Worm (Caenorhabditis elegans) whole organism, young adult: ENCODE data around the gene cdk-1.

Experiments
- F57A8.1 ChIP-seq: fragments of 200-800 bp; sonication (Bioruptor generic); optimal IDR thresholded peaks from 2 replicates; lab custom pipeline; 2018; ENCODE audit warnings: mild to moderate bottlenecking, missing genetic modification characterization, moderate library complexity, missing compliant biosample characterization
- K12H6.12 ChIP-seq: fragments of 200-800 bp; sonication (Bioruptor generic); optimal IDR thresholded peaks from 2 replicates; lab custom pipeline; 2018; ENCODE audit warnings: mild to moderate bottlenecking, missing genetic modification characterization, missing compliant biosample characterization
- nfyb-1 ChIP-seq: fragments of 200-800 bp; sonication (Bioruptor generic); IDR thresholded peaks from 2 replicates; pipeline ENCODE4 v1.3.6; 2022; ENCODE audit warnings: missing genetic modification reagents, missing genetic modification characterization, missing compliant biosample characterization
- pha-4 ChIP-seq: fragments of 150-350 bp; sonication (generic microtip); optimal IDR thresholded peaks from 2 replicates; lab custom pipeline; 2014; ENCODE audit warnings: missing biosample characterization, missing genetic modification reagents, missing genetic modification characterization
- rcor-1 ChIP-seq: fragments of 200-800 bp; sonication (Bioruptor generic); IDR thresholded peaks from 2 replicates; pipeline ENCODE4 v1.3.6; 2022; ENCODE audit warnings: missing genetic modification reagents, missing genetic modification characterization, missing compliant biosample characterization
- rec-8 ChIP-seq, 2 experiments: sonication (generic microtip); optimal IDR thresholded peaks; 2 replicates each; lab custom pipeline; 2016; ENCODE audit warnings: mild to moderate bottlenecking in 2 of 2, missing genetic modification characterization in 2 of 2, missing genetic modification reagents in 2 of 2, missing genotype in 2 of 2, missing biosample characterization in 1 of 2, missing compliant biosample characterization in 1 of 2, moderate library complexity in 1 of 2
- snpc-4 ChIP-seq, 5 experiments: fragments of 150-350 bp in 1 of 5; sonication (generic microtip) in 4 of 5; optimal IDR thresholded peaks; 2 replicates each; lab custom pipeline; 2014 to 2018; ENCODE audit warnings: missing genetic modification characterization in 5 of 5, missing biosample characterization in 3 of 5, antibody characterized with exemption in 2 of 5, mild to moderate bottlenecking in 2 of 5, missing compliant biosample characterization in 2 of 5, missing genotype in 2 of 5, moderate library complexity in 2 of 5, missing genetic modification reagents in 1 of 5
- unc-130 ChIP-seq: sonication (generic microtip); optimal IDR thresholded peaks from 2 replicates; lab custom pipeline; 2016; ENCODE audit warnings: missing genetic modification reagents, missing genetic modification characterization, missing compliant biosample characterization
- unc-62 ChIP-seq: fragments of 150-350 bp; optimal IDR thresholded peaks from 2 replicates; lab custom pipeline; 2014; ENCODE audit warnings: missing biosample characterization, missing genetic modification reagents, missing genetic modification characterization

DNA sequence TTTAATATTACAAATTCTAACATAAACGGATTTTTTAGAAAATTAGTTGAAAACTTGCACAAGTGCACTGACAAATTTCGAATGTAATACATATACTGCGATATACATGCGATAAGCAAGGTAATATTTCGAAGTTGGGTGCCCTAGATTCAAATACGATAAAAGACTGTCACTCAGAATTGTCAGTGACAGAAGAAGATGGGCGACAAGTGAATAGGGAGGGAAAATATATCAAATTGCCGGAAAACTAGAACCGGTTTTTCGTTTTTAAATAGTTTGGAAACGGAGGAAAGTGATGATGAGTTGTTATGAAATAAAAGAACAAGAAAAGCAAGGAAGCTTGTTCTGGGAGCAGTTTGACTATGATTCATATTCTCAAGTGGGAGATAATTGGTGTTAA is 13.2 kb upstream of the cdk-1 start:
- TF ChIP-seq pha-4 (tag; lab: Kevin White, UChicago) (no peak), K12H6.12 (tag; lab: Kevin White, UChicago) (no peak), rcor-1 (no peak), nfyb-1 (GFP tag; lab: Robert Waterston, UW) (no peak), snpc-4 (GFP tag; optimal IDR thresholded peaks at IDR 0.05; lab: Kevin White, UChicago) (no peak), snpc-4 (tag; optimal IDR thresholded peaks at IDR 0.05; lab: Kevin White, UChicago) (no peak), F57A8.1 (GFP tag; lab: Kevin White, UChicago) (no peak), unc-130 (GFP tag; lab: Kevin White, UChicago) (no peak), unc-62 (no peak), rec-8 (tag; optimal IDR thresholded peaks at IDR 0.05; lab: Kevin White, UChicago) (no peak)
